Fruit fly (Drosophila melanogaster) whole organism, embryonic: ENCODE data around the gene CG32036.

ENCODE experiments used
- ATbp ChIP-seq: fragments of 200-800 bp; sonication (Bioruptor generic); optimal IDR thresholded peaks from 2 replicates; lab custom pipeline; 2017; ENCODE audit warnings: missing biosample characterization, mild to moderate bottlenecking, missing genetic modification characterization, missing genetic modification reagents
- B-H2 ChIP-seq: fragments of 200-800 bp; sonication (Bioruptor generic); optimal IDR thresholded peaks from 2 replicates; lab custom pipeline; 2018; ENCODE audit warnings: missing biosample characterization, mild to moderate bottlenecking, missing genetic modification characterization
- CG10366 ChIP-seq: fragments of 200-800 bp; sonication (Bioruptor generic); IDR thresholded peaks from 2 replicates; pipeline ENCODE4 v1.3.6; 2022; ENCODE audit warnings: missing biosample characterization, missing genetic modification characterization
- CG12104 ChIP-seq: fragments of 200-800 bp; sonication (Bioruptor generic); optimal IDR thresholded peaks from 3 replicates; lab custom pipeline; 2016; ENCODE audit warnings: missing biosample characterization, missing genetic modification characterization
- CG14710 ChIP-seq: fragments of 200-800 bp; sonication (Bioruptor generic); optimal IDR thresholded peaks from 3 replicates; lab custom pipeline; 2019; ENCODE audit warnings: missing biosample characterization, mild to moderate bottlenecking, missing genetic modification characterization, moderate library complexity
- CG15696 ChIP-seq: fragments of 200-800 bp; sonication (Bioruptor generic); optimal IDR thresholded peaks from 2 replicates; lab custom pipeline; 2019; ENCODE audit warnings: missing biosample characterization, mild to moderate bottlenecking, missing genetic modification characterization, moderate library complexity
- CG17568 ChIP-seq: fragments of 200-800 bp; sonication (Bioruptor generic); optimal IDR thresholded peaks from 2 replicates; lab custom pipeline; 2018; ENCODE audit warnings: missing biosample characterization, mild to moderate bottlenecking, missing genetic modification characterization, moderate library complexity
- CG17829 ChIP-seq: fragments of 200-800 bp; optimal IDR thresholded peaks from 2 replicates; lab custom pipeline; 2019; ENCODE audit warnings: missing biosample characterization, mild to moderate bottlenecking, missing genetic modification characterization, moderate library complexity
- CG2199 ChIP-seq: fragments of 200-800 bp; sonication (Bioruptor generic); IDR thresholded peaks from 3 replicates; pipeline ENCODE4 v1.3.6; 2022; ENCODE audit warnings: missing biosample characterization, missing genetic modification characterization
- CG31365 ChIP-seq: fragments of 200-800 bp; sonication (Bioruptor generic); optimal IDR thresholded peaks from 2 replicates; lab custom pipeline; 2018; ENCODE audit warnings: missing biosample characterization, mild to moderate bottlenecking, missing genetic modification characterization
- CG3847 ChIP-seq: fragments of 200-800 bp; sonication (Bioruptor generic); IDR thresholded peaks from 2 replicates; pipeline ENCODE4 v1.3.6; 2022; ENCODE audit warnings: missing biosample characterization, missing genetic modification characterization
- CG5245 ChIP-seq: fragments of 200-800 bp; sonication (Bioruptor generic); optimal IDR thresholded peaks from 3 replicates; lab custom pipeline; 2016; ENCODE audit warnings: missing biosample characterization, missing genetic modification characterization
- CG5953 ChIP-seq: fragments of 200-800 bp; sonication (Bioruptor generic); IDR thresholded peaks from 2 replicates; pipeline ENCODE4 v1.3.6; 2022; ENCODE audit warnings: missing biosample characterization, missing genetic modification characterization
- CG6175 ChIP-seq: fragments of 200-800 bp; sonication (Bioruptor generic); IDR thresholded peaks from 3 replicates; pipeline ENCODE4 v1.3.6; 2022; ENCODE audit warnings: missing biosample characterization, missing genetic modification characterization
- CG6254 ChIP-seq: fragments of 200-800 bp; sonication (Bioruptor generic); optimal IDR thresholded peaks from 3 replicates; lab custom pipeline; 2017; ENCODE audit warnings: mild to moderate bottlenecking, missing biosample characterization, missing genetic modification reagents, missing genetic modification characterization
- CG6813 ChIP-seq: fragments of 200-800 bp; sonication (Bioruptor generic); optimal IDR thresholded peaks from 2 replicates; lab custom pipeline; 2017; ENCODE audit warnings: missing biosample characterization, missing genetic modification characterization, mild to moderate bottlenecking, moderate library complexity, missing genetic modification reagents
- CG7556 ChIP-seq: fragments of 200-800 bp; sonication (Bioruptor generic); optimal IDR thresholded peaks from 2 replicates; lab custom pipeline; 2017; ENCODE audit warnings: missing biosample characterization, mild to moderate bottlenecking, missing genetic modification characterization
- CG8924 ChIP-seq: fragments of 200-800 bp; optimal IDR thresholded peaks from 3 replicates; lab custom pipeline; 2019; ENCODE audit warnings: missing biosample characterization, mild to moderate bottlenecking, missing genetic modification characterization, moderate library complexity
- CG9215 ChIP-seq: fragments of 200-800 bp; sonication (Bioruptor generic); IDR thresholded peaks from 2 replicates; pipeline ENCODE4 v1.3.6; 2022; ENCODE audit warnings: missing biosample characterization, missing genetic modification characterization
- CG9817 ChIP-seq: fragments of 200-800 bp; sonication (Bioruptor generic); optimal IDR thresholded peaks from 2 replicates; lab custom pipeline; 2018; ENCODE audit warnings: missing biosample characterization, mild to moderate bottlenecking, missing genetic modification characterization, moderate library complexity
- CoRest ChIP-seq: fragments of 200-800 bp; sonication (Bioruptor generic); optimal IDR thresholded peaks from 3 replicates; lab custom pipeline; 2018; ENCODE audit warnings: missing biosample characterization, mild to moderate bottlenecking, missing genetic modification characterization, moderate library complexity
- D ChIP-seq, 2 experiments: fragments of 200-800 bp in 1 of 2; fragments of >200 bp in 1 of 2; sonication (Bioruptor generic) in 1 of 2; optimal IDR thresholded peaks; 2 replicates in 1 of 2; 3 replicates in 1 of 2; lab custom pipeline; 2017; ENCODE audit warnings: mild to moderate bottlenecking in 1 of 2, missing biosample characterization in 1 of 2, missing genetic modification characterization in 1 of 2, missing genetic modification reagents in 1 of 2
- D19B ChIP-seq: fragments of 200-800 bp; sonication (Bioruptor generic); optimal IDR thresholded peaks from 2 replicates; lab custom pipeline; 2017; ENCODE audit warnings: missing biosample characterization, mild to moderate bottlenecking, missing genetic modification characterization
- Dek ChIP-seq: fragments of 200-800 bp; sonication (Bioruptor generic); optimal IDR thresholded peaks from 3 replicates; lab custom pipeline; 2019; ENCODE audit warnings: missing biosample characterization, mild to moderate bottlenecking, missing genetic modification characterization, moderate library complexity
- Doc3 ChIP-seq: fragments of 200-800 bp; sonication (Bioruptor generic); IDR thresholded peaks from 3 replicates; pipeline ENCODE4 v1.3.6; 2022; ENCODE audit warnings: missing biosample characterization, missing genetic modification characterization; ENCODE audit not compliant: partially characterized antibody
- Eip74EF ChIP-seq, 2 experiments: fragments of 200-800 bp in 1 of 2; fragments of >200 bp in 1 of 2; sonication (Bioruptor generic) in 1 of 2; optimal IDR thresholded peaks; 2 replicates each; lab custom pipeline; 2017 to 2019; ENCODE audit warnings: missing biosample characterization in 2 of 2, missing genetic modification characterization in 2 of 2, mild to moderate bottlenecking in 1 of 2, moderate library complexity in 1 of 2
- Ets97D ChIP-seq: fragments of 200-800 bp; sonication (Bioruptor generic); optimal IDR thresholded peaks from 3 replicates; lab custom pipeline; 2016; ENCODE audit warnings: missing biosample characterization, missing genetic modification characterization
- Fer1 ChIP-seq: fragments of 200-800 bp; sonication (Bioruptor generic); optimal IDR thresholded peaks from 2 replicates; lab custom pipeline; 2017; ENCODE audit warnings: missing biosample characterization, mild to moderate bottlenecking, missing genetic modification characterization
- Hr3 ChIP-seq: fragments of 200-800 bp; sonication (Bioruptor generic); optimal IDR thresholded peaks from 3 replicates; lab custom pipeline; 2016; ENCODE audit warnings: missing biosample characterization, missing genetic modification characterization
- Hr78 ChIP-seq, 2 experiments: fragments of 200-800 bp in 1 of 2; fragments of >200 bp in 1 of 2; sonication (Bioruptor generic) in 1 of 2; optimal IDR thresholded peaks; 2 replicates each; lab custom pipeline; 2017 to 2019; ENCODE audit warnings: missing biosample characterization in 2 of 2, missing genetic modification characterization in 2 of 2, mild to moderate bottlenecking in 1 of 2, moderate library complexity in 1 of 2
- Jarid2 ChIP-seq: fragments of 200-800 bp; sonication (Bioruptor generic); optimal IDR thresholded peaks from 3 replicates; lab custom pipeline; 2017; ENCODE audit warnings: mild to moderate bottlenecking, missing biosample characterization, missing genetic modification reagents, missing genetic modification characterization
- Oli ChIP-seq: fragments of 200-800 bp; sonication (Bioruptor generic); optimal IDR thresholded peaks from 2 replicates; lab custom pipeline; 2018; ENCODE audit warnings: missing biosample characterization, mild to moderate bottlenecking, missing genetic modification characterization, moderate library complexity
- Sox100B ChIP-seq: fragments of 200-800 bp; sonication (Bioruptor generic); optimal IDR thresholded peaks from 3 replicates; lab custom pipeline; 2018; ENCODE audit warnings: missing biosample characterization, mild to moderate bottlenecking, missing genetic modification characterization
- Ssrp ChIP-seq: fragments of 200-800 bp; sonication (Bioruptor generic); optimal IDR thresholded peaks from 2 replicates; lab custom pipeline; 2018; ENCODE audit warnings: missing biosample characterization, mild to moderate bottlenecking, missing genetic modification characterization, moderate library complexity
- Xrp1 ChIP-seq: fragments of 200-800 bp; sonication (Bioruptor generic); IDR thresholded peaks from 2 replicates; pipeline ENCODE4 v1.3.6; 2022; ENCODE audit warnings: missing biosample characterization, missing genetic modification characterization
- cwo ChIP-seq: fragments of 200-800 bp; sonication (Bioruptor generic); optimal IDR thresholded peaks from 3 replicates; lab custom pipeline; 2017; ENCODE audit warnings: missing biosample characterization, missing genetic modification characterization, mild to moderate bottlenecking, moderate library complexity, missing genetic modification reagents
- dmrt99B ChIP-seq: fragments of 200-800 bp; sonication (Bioruptor generic); optimal IDR thresholded peaks from 2 replicates; lab custom pipeline; 2018; ENCODE audit warnings: missing biosample characterization, mild to moderate bottlenecking, missing genetic modification characterization, moderate library complexity
- fd96Cb ChIP-seq: fragments of 200-800 bp; sonication (Bioruptor generic); optimal IDR thresholded peaks from 2 replicates; lab custom pipeline; 2018; ENCODE audit warnings: missing biosample characterization, mild to moderate bottlenecking, missing genetic modification characterization, moderate library complexity
- hth ChIP-seq: fragments of >200 bp; optimal IDR thresholded peaks from 2 replicates; lab custom pipeline; 2017; ENCODE audit warnings: inconsistent platforms
- nmo ChIP-seq: fragments of 200-800 bp; sonication (Bioruptor generic); optimal IDR thresholded peaks from 2 replicates; lab custom pipeline; 2018; ENCODE audit warnings: missing biosample characterization, mild to moderate bottlenecking, missing genetic modification characterization, moderate library complexity
- pfk ChIP-seq: fragments of 200-800 bp; sonication (Bioruptor generic); optimal IDR thresholded peaks from 2 replicates; lab custom pipeline; 2018; ENCODE audit warnings: missing biosample characterization, mild to moderate bottlenecking, missing genetic modification characterization, moderate library complexity
- phol ChIP-seq: fragments of 200-800 bp; sonication (Bioruptor generic); optimal IDR thresholded peaks from 3 replicates; lab custom pipeline; 2018; ENCODE audit warnings: missing biosample characterization, mild to moderate bottlenecking, missing genetic modification characterization, moderate library complexity
- ranshi ChIP-seq: fragments of 200-800 bp; sonication (Bioruptor generic); IDR thresholded peaks from 2 replicates; pipeline ENCODE4 v1.3.6; 2022; ENCODE audit warnings: missing biosample characterization, missing genetic modification characterization
- salm ChIP-seq: fragments of 200-800 bp; sonication (Bioruptor generic); optimal IDR thresholded peaks from 2 replicates; lab custom pipeline; 2018; ENCODE audit warnings: missing biosample characterization, mild to moderate bottlenecking, missing genetic modification characterization
- slbo ChIP-seq: fragments of 200-800 bp; sonication (Bioruptor generic); IDR thresholded peaks from 2 replicates; pipeline ENCODE4 v1.3.6; 2022; ENCODE audit warnings: missing biosample characterization, missing genetic modification characterization
- sqz ChIP-seq: fragments of 200-800 bp; sonication (Bioruptor generic); optimal IDR thresholded peaks from 3 replicates; lab custom pipeline; 2018; ENCODE audit warnings: missing biosample characterization, mild to moderate bottlenecking, missing genetic modification characterization
- stc ChIP-seq: fragments of 200-800 bp; sonication (Bioruptor generic); IDR thresholded peaks from 2 replicates; pipeline ENCODE4 v1.3.6; 2022; ENCODE audit warnings: missing biosample characterization, missing genetic modification characterization
- vvl ChIP-seq: fragments of 200-800 bp; sonication (Bioruptor generic); IDR thresholded peaks from 2 replicates; pipeline ENCODE4 v1.3.6; 2022; ENCODE audit warnings: missing biosample characterization, missing genetic modification characterization
- zfh2 ChIP-seq: fragments of 200-800 bp; sonication (Bioruptor generic); optimal IDR thresholded peaks from 2 replicates; lab custom pipeline; 2016; ENCODE audit warnings: missing biosample characterization, missing genetic modification characterization

Gene CG32036

DNA sequence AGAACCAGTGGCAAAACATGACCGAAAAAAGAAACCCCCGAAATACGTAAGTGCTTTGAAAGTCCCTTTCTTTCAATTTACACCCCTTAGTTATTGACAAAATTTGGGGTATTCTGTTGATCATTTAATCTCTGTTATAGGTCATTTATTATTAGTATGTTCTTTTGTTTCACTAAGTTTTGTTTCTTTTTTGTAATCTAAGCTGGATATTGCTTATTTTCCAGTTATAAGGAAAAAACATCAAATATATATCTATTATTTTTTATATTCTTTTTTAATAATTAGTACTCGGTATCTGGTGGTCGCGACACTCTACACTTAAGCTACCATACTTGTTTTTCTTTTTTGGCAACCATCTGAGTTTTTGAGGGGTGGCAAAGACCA lies 19.6 kb upstream of the CG32036 start (continued):
- TF ChIP-seq vvl (GFP tag; lab: Robert Waterston, UW) (peak; percentile 20; the same call in 1 of the 2 replicates), CG14710 (peak; percentile 61), ATbp (GFP tag; lab: Kevin White, UChicago) (peak; percentile 74), Fer1 (GFP tag; lab: Kevin White, UChicago) (peak; percentile 34), CG17568 (no peak), stc (0 out of 2 replicates have a peak, but pooled peaks have one; percentile 21), Dek (tag; lab: Kevin White, UChicago) (peak; percentile 54), pfk (GFP tag; lab: Kevin White, UChicago) (no peak), CG7556 (GFP tag; lab: Kevin White, UChicago) (peak; percentile 77), B-H2 (GFP tag; lab: Kevin White, UChicago) (no peak), CG9215 (GFP tag; lab: Robert Waterston, UW) (no peak), CG3847 (GFP tag; lab: Robert Waterston, UW) (no peak), Hr3 (peak; percentile 53), CG17829 (tag; lab: Kevin White, UChicago) (peak; percentile 61), CG8924 (tag; lab: Kevin White, UChicago) (peak; percentile 68), dmrt99B (tag; lab: Kevin White, UChicago) (peak; percentile 80), zfh2 (GFP tag; lab: Kevin White, UChicago) (peak; percentile 2), salm (peak; percentile 56), Oli (peak; percentile 60), ranshi (GFP tag; lab: Robert Waterston, UW) (peak; percentile 7; the same call in 1 of the 2 replicates), Eip74EF (GFP tag; optimal IDR thresholded peaks at IDR 0.05; lab: Kevin White, UChicago) (peak in 1 of 2 experiments; percentile 3), CG6813 (GFP tag; lab: Kevin White, UChicago) (peak; percentile 30), slbo (GFP tag; lab: Robert Waterston, UW) (peak; percentile 36; the same call in 1 of the 2 replicates), CG10366 (peak; percentile 31; the same call in 1 of the 2 replicates), CG6254 (no peak), CG9817 (tag; lab: Kevin White, UChicago) (peak; percentile 43), D19B (GFP tag; lab: Kevin White, UChicago) (peak; percentile 97), Ssrp (tag; lab: Kevin White, UChicago) (peak; percentile 53), cwo (peak; percentile 53), nmo (GFP tag; lab: Kevin White, UChicago) (peak; percentile 71), hth (lab: Kevin White, UChicago) (no peak), CG5245 (GFP tag; lab: Kevin White, UChicago) (peak; percentile 27), fd96Cb (tag; lab: Kevin White, UChicago) (peak; percentile 67), CG12104 (GFP tag; lab: Kevin White, UChicago) (no peak), Xrp1 (GFP tag; lab: Robert Waterston, UW) (peak; percentile 81), CG2199 (no peak), D (optimal IDR thresholded peaks at IDR 0.05; lab: Kevin White, UChicago) (no peak), D (GFP tag; optimal IDR thresholded peaks at IDR 0.05; lab: Kevin White, UChicago) (peak; percentile 53), CG5953 (GFP tag; lab: Robert Waterston, UW) (no peak), sqz (GFP tag; lab: Kevin White, UChicago) (peak; percentile 59), CG6175 (no peak), phol (tag; lab: Kevin White, UChicago) (peak; percentile 80), CoRest (tag; lab: Kevin White, UChicago) (peak; percentile 61), Hr78 (GFP tag; optimal IDR thresholded peaks at IDR 0.05; lab: Kevin White, UChicago) (peak in 1 of 2 experiments; percentile 20), Sox100B (GFP tag; lab: Kevin White, UChicago) (peak; percentile 66), CG31365 (tag; lab: Kevin White, UChicago) (no peak), Doc3 (no peak), Jarid2 (GFP tag; lab: Kevin White, UChicago) (peak; percentile 0), CG15696 (tag; lab: Kevin White, UChicago) (peak; percentile 15), Ets97D (no peak)
